Fruit fly (Drosophila melanogaster) whole organism, wandering third instar larva: ENCODE measurements around the gene CG43980.

Experiments used
- CG32264 ChIP-seq: fragments of 200-800 bp; sonication (Bioruptor generic); optimal IDR thresholded peaks from 2 replicates; lab custom pipeline; 2016; ENCODE audit warnings: missing biosample characterization, missing genetic modification characterization
- CrebA ChIP-seq: fragments of 200-800 bp; sonication (Bioruptor generic); optimal IDR thresholded peaks from 2 replicates; lab custom pipeline; 2016; ENCODE audit warnings: missing biosample characterization, mild to moderate bottlenecking, missing genetic modification characterization, borderline replicate concordance
- Dfd ChIP-seq: fragments of >200 bp; optimal IDR thresholded peaks from 2 replicates; lab custom pipeline; 2017; ENCODE audit warnings: missing biosample characterization, missing genetic modification characterization
- Hr78 ChIP-seq: fragments of >200 bp; optimal IDR thresholded peaks from 2 replicates; lab custom pipeline; 2017; ENCODE audit warnings: missing biosample characterization, missing genetic modification characterization
- Mio ChIP-seq: sonication (Bioruptor generic); optimal IDR thresholded peaks from 2 replicates; lab custom pipeline; 2016; ENCODE audit warnings: missing biosample characterization, missing genetic modification characterization
- Myc ChIP-seq: fragments of >200 bp; optimal IDR thresholded peaks from 2 replicates; lab custom pipeline; 2017
- OdsH ChIP-seq: fragments of 200-800 bp; sonication (Bioruptor generic); optimal IDR thresholded peaks from 2 replicates; lab custom pipeline; 2016; ENCODE audit warnings: missing biosample characterization, mild to moderate bottlenecking, missing genetic modification characterization
- Sp1 ChIP-seq: fragments of 200-800 bp; sonication (Bioruptor generic); optimal IDR thresholded peaks from 3 replicates; lab custom pipeline; 2019; ENCODE audit warnings: missing biosample characterization, mild to moderate bottlenecking, missing genetic modification characterization, moderate library complexity
- jim ChIP-seq: fragments of 175-275, 200-325 bp; sonication (Bioruptor generic); optimal IDR thresholded peaks from 2 replicates; lab custom pipeline; 2016; ENCODE audit warnings: missing biosample characterization, mild to moderate bottlenecking, missing genetic modification characterization
- pan ChIP-seq: fragments of >200 bp; optimal IDR thresholded peaks from 2 replicates; lab custom pipeline; 2017
- psq ChIP-seq: fragments of 200-800 bp; sonication (Bioruptor generic); optimal IDR thresholded peaks from 3 replicates; lab custom pipeline; 2017; ENCODE audit warnings: missing biosample characterization, mild to moderate bottlenecking, missing genetic modification characterization, moderate library complexity
- sage ChIP-seq: fragments of 200-800 bp; sonication (Bioruptor generic); optimal IDR thresholded peaks from 2 replicates; lab custom pipeline; 2016; ENCODE audit warnings: missing biosample characterization, mild to moderate bottlenecking, missing genetic modification characterization
- usp ChIP-seq: fragments of >200 bp; optimal IDR thresholded peaks from 2 replicates; lab custom pipeline; 2017; ENCODE audit warnings: missing biosample characterization, missing genetic modification characterization

dm6 chr3L:21617354-21617753, 27.4 kb upstream of the CG43980 start, which contains the start of the genes S1P and CG11307:
- no peak for TF ChIP-seq Myc
- no peak for TF ChIP-seq sage (GFP tag; lab: Kevin White, UChicago)
- no peak for TF ChIP-seq jim
- no peak for TF ChIP-seq pan
- no peak for TF ChIP-seq Mio (GFP tag; lab: Kevin White, UChicago)
- no peak for TF ChIP-seq Hr78 (GFP tag; lab: Kevin White, UChicago)
- no peak for TF ChIP-seq usp (GFP tag; lab: Kevin White, UChicago)
- TF ChIP-seq Dfd (GFP tag; lab: Kevin White, UChicago) = no peak
- no peak for TF ChIP-seq CG32264 (GFP tag; lab: Kevin White, UChicago)
- TF ChIP-seq OdsH = no peak
- no peak for TF ChIP-seq psq (GFP tag; lab: Kevin White, UChicago)
- no peak for TF ChIP-seq Sp1
- TF ChIP-seq CrebA (GFP tag; lab: Kevin White, UChicago) = no peak
